Worm (Caenorhabditis elegans) whole organism, L1 larva: ENCODE measurements around the gene ZK112.4.
A peak's percentile ranks its signal among the peaks of the same experiment; 100 is the strongest.

ENCODE experiments used
- F16B12.6 ChIP-seq: fragments of 150-350 bp; optimal IDR thresholded peaks from 2 replicates; lab custom pipeline; 2014; ENCODE audit warnings: missing biosample characterization, missing genetic modification characterization
- Y116A8C.19 ChIP-seq: sonication (generic microtip); optimal IDR thresholded peaks from 2 replicates; lab custom pipeline; 2016; ENCODE audit warnings: missing compliant biosample characterization, missing genetic modification characterization, borderline replicate concordance
- ama-1 ChIP-seq: fragments of 150-350 bp; optimal IDR thresholded peaks from 2 replicates; lab custom pipeline; 2014
- ceh-63 ChIP-seq: fragments of 200-800 bp; sonication (Bioruptor generic); optimal IDR thresholded peaks from 2 replicates; lab custom pipeline; 2018; ENCODE audit warnings: mild to moderate bottlenecking, missing genetic modification characterization, missing compliant biosample characterization
- ceh-8 ChIP-seq: fragments of 200-800 bp; sonication (Bioruptor generic); optimal IDR thresholded peaks from 2 replicates; lab custom pipeline; 2018; ENCODE audit warnings: mild to moderate bottlenecking, missing genetic modification characterization, moderate library complexity, missing compliant biosample characterization
- ceh-82 ChIP-seq, 3 experiments: fragments of 150-350 bp in 1 of 3; sonication (generic microtip) in 2 of 3; optimal IDR thresholded peaks; 2 replicates each; lab custom pipeline; 2014 to 2017; ENCODE audit warnings: missing biosample characterization in 3 of 3, missing genetic modification characterization in 3 of 3
- ceh-88 ChIP-seq: fragments of 200-800 bp; sonication (Bioruptor generic); IDR thresholded peaks from 2 replicates; pipeline ENCODE4 v1.3.6; 2022; ENCODE audit warnings: missing genetic modification characterization, missing compliant biosample characterization
- ceh-90 ChIP-seq: sonication (generic microtip); optimal IDR thresholded peaks from 2 replicates; lab custom pipeline; 2016; ENCODE audit warnings: missing genetic modification characterization, missing compliant biosample characterization
- ces-1 ChIP-seq: fragments of 150-350 bp; optimal IDR thresholded peaks from 2 replicates; lab custom pipeline; 2014; ENCODE audit warnings: missing biosample characterization, missing genetic modification reagents, missing genetic modification characterization
- dpl-1 ChIP-seq, 3 experiments: fragments of 150-350 bp in 2 of 3; sonication (generic microtip) in 1 of 3; optimal IDR thresholded peaks; 2 replicates each; lab custom pipeline; 2014 to 2017; ENCODE audit warnings: missing biosample characterization in 3 of 3, missing genetic modification characterization in 3 of 3, missing genetic modification reagents in 3 of 3
- efl-3 ChIP-seq: fragments of 200-800 bp; sonication (Bioruptor generic); optimal IDR thresholded peaks from 2 replicates; lab custom pipeline; 2018; ENCODE audit warnings: mild to moderate bottlenecking, missing genetic modification characterization, missing compliant biosample characterization
- fkh-10 ChIP-seq: sonication (generic microtip); optimal IDR thresholded peaks from 2 replicates; lab custom pipeline; 2017; ENCODE audit warnings: missing biosample characterization, missing genetic modification reagents, missing genetic modification characterization
- fkh-8 ChIP-seq: sonication (generic microtip); optimal IDR thresholded peaks from 2 replicates; lab custom pipeline; 2016; ENCODE audit warnings: mild to moderate bottlenecking, missing genetic modification characterization, missing compliant biosample characterization
- fos-1 ChIP-seq: fragments of 150-350 bp; optimal IDR thresholded peaks from 2 replicates; lab custom pipeline; 2014; ENCODE audit warnings: missing biosample characterization, missing genetic modification characterization
- hlh-4 ChIP-seq: sonication (generic microtip); optimal IDR thresholded peaks from 2 replicates; lab custom pipeline; 2016; ENCODE audit warnings: mild to moderate bottlenecking, missing genetic modification characterization, missing compliant biosample characterization
- jun-1 ChIP-seq: fragments of 150-350 bp; optimal IDR thresholded peaks from 2 replicates; lab custom pipeline; 2014; ENCODE audit warnings: missing biosample characterization, missing genetic modification reagents, missing genetic modification characterization
- lin-13 ChIP-seq: fragments of 150-350 bp; optimal IDR thresholded peaks from 2 replicates; lab custom pipeline; 2014; ENCODE audit warnings: missing biosample characterization, missing genetic modification reagents, missing genetic modification characterization
- lin-14 ChIP-seq: fragments of 200-800 bp; sonication (Bioruptor generic); optimal IDR thresholded peaks from 2 replicates; lab custom pipeline; 2018; ENCODE audit warnings: mild to moderate bottlenecking, missing genetic modification characterization, moderate library complexity, missing compliant biosample characterization
- lin-15B ChIP-seq: fragments of 150-350 bp; sonication (generic microtip); optimal IDR thresholded peaks from 3 replicates; lab custom pipeline; 2014; ENCODE audit warnings: missing biosample characterization, missing genetic modification characterization
- lin-35 ChIP-seq, 2 experiments: fragments of 150-350 bp; optimal IDR thresholded peaks; 2 replicates each; lab custom pipeline; 2014; ENCODE audit warnings: missing biosample characterization in 2 of 2, missing genetic modification characterization in 2 of 2, missing genetic modification reagents in 2 of 2
- lsy-2 ChIP-seq, 2 experiments: fragments of 150-350 bp; optimal IDR thresholded peaks; 2 replicates each; lab custom pipeline; 2014; ENCODE audit warnings: missing biosample characterization in 2 of 2, missing genetic modification characterization in 2 of 2
- mab-9 ChIP-seq: fragments of 200-800 bp; sonication (Bioruptor generic); IDR thresholded peaks from 2 replicates; pipeline ENCODE4 v1.3.6; 2022; ENCODE audit warnings: missing genetic modification reagents, missing genetic modification characterization, missing compliant biosample characterization
- mef-2 ChIP-seq: fragments of 150-350 bp; optimal IDR thresholded peaks from 2 replicates; lab custom pipeline; 2014; ENCODE audit warnings: missing biosample characterization, missing genetic modification characterization
- mep-1 ChIP-seq: fragments of 150-350 bp; optimal IDR thresholded peaks from 2 replicates; lab custom pipeline; 2014; ENCODE audit warnings: missing biosample characterization, missing genetic modification characterization
- nhr-11 ChIP-seq: fragments of 150-350 bp; optimal IDR thresholded peaks from 2 replicates; lab custom pipeline; 2014; ENCODE audit warnings: missing biosample characterization, missing genetic modification characterization
- nhr-12 ChIP-seq: sonication (generic microtip); optimal IDR thresholded peaks from 2 replicates; lab custom pipeline; 2017; ENCODE audit warnings: missing biosample characterization, missing genetic modification characterization
- nhr-19 ChIP-seq: fragments of 200-800 bp; sonication (Bioruptor generic); conservative IDR thresholded peaks from 2 replicates; pipeline ENCODE4 v1.3.6; 2022; ENCODE audit warnings: missing genetic modification characterization, missing compliant biosample characterization
- nhr-20 ChIP-seq: sonication (generic microtip); optimal IDR thresholded peaks from 2 replicates; lab custom pipeline; 2016; ENCODE audit warnings: mild to moderate bottlenecking, missing genetic modification characterization, missing compliant biosample characterization
- nhr-237 ChIP-seq: fragments of 150-350 bp; optimal IDR thresholded peaks from 2 replicates; lab custom pipeline; 2014; ENCODE audit warnings: missing biosample characterization, missing genetic modification characterization
- nhr-28 ChIP-seq: fragments of 150-350 bp; optimal IDR thresholded peaks from 2 replicates; lab custom pipeline; 2014; ENCODE audit warnings: missing biosample characterization, missing genetic modification characterization
- nhr-47 ChIP-seq: sonication (generic microtip); optimal IDR thresholded peaks from 2 replicates; lab custom pipeline; 2016; ENCODE audit warnings: mild to moderate bottlenecking, missing genetic modification characterization, moderate library complexity, missing compliant biosample characterization
- nhr-71 ChIP-seq: sonication (generic microtip); optimal IDR thresholded peaks from 2 replicates; lab custom pipeline; 2016; ENCODE audit warnings: mild to moderate bottlenecking, missing genetic modification characterization, moderate library complexity, missing compliant biosample characterization
- nhr-77 ChIP-seq: fragments of 150-350 bp; optimal IDR thresholded peaks from 2 replicates; lab custom pipeline; 2014; ENCODE audit warnings: missing biosample characterization, missing genetic modification characterization
- nhr-84 ChIP-seq: sonication (generic microtip); optimal IDR thresholded peaks from 2 replicates; lab custom pipeline; 2017; ENCODE audit warnings: missing biosample characterization, missing genetic modification characterization
- nhr-85 ChIP-seq: sonication (generic microtip); peaks from one replicate; lab custom pipeline; 2016; ENCODE audit warnings: missing genetic modification characterization, inconsistent platforms, missing compliant biosample characterization
- rnt-1 ChIP-seq: sonication (generic microtip); optimal IDR thresholded peaks from 2 replicates; lab custom pipeline; 2016; ENCODE audit warnings: mild to moderate bottlenecking, missing genetic modification characterization, moderate library complexity, missing compliant biosample characterization
- skn-1 ChIP-seq: fragments of 150-350 bp; optimal IDR thresholded peaks from 2 replicates; lab custom pipeline; 2014; ENCODE audit warnings: missing biosample characterization, missing genetic modification characterization
- snpc-4 ChIP-seq: fragments of 150-350 bp; optimal IDR thresholded peaks from 2 replicates; lab custom pipeline; 2014; ENCODE audit warnings: missing biosample characterization, missing genetic modification characterization
- snu-23 ChIP-seq: sonication (generic microtip); optimal IDR thresholded peaks from 2 replicates; lab custom pipeline; 2016; ENCODE audit warnings: missing genetic modification characterization, missing compliant biosample characterization
- sox-4 ChIP-seq: sonication (generic microtip); optimal IDR thresholded peaks from 2 replicates; lab custom pipeline; 2016; ENCODE audit warnings: missing genetic modification characterization, missing compliant biosample characterization
- sup-37 ChIP-seq: fragments of 200-800 bp; sonication (Bioruptor generic); optimal IDR thresholded peaks from 2 replicates; lab custom pipeline; 2018; ENCODE audit warnings: mild to moderate bottlenecking, missing genetic modification characterization, missing compliant biosample characterization
- swsn-7 ChIP-seq: sonication (generic microtip); optimal IDR thresholded peaks from 2 replicates; lab custom pipeline; 2016; ENCODE audit warnings: missing genetic modification characterization, missing compliant biosample characterization
- unc-130 ChIP-seq: fragments of 150-350 bp; optimal IDR thresholded peaks from 2 replicates; lab custom pipeline; 2017; ENCODE audit warnings: missing biosample characterization, missing genetic modification characterization, inconsistent platforms
- unc-30 ChIP-seq: sonication (generic microtip); optimal IDR thresholded peaks from 2 replicates; lab custom pipeline; 2017; ENCODE audit warnings: missing biosample characterization, missing genetic modification characterization
- unc-62 ChIP-seq: fragments of 150-350 bp; optimal IDR thresholded peaks from 2 replicates; lab custom pipeline; 2014; ENCODE audit warnings: missing biosample characterization, missing genetic modification reagents, missing genetic modification characterization
- unc-86 ChIP-seq: sonication (generic microtip); optimal IDR thresholded peaks from 2 replicates; lab custom pipeline; 2016; ENCODE audit warnings: missing genetic modification characterization, missing compliant biosample characterization
- vab-15 ChIP-seq: sonication (generic microtip); optimal IDR thresholded peaks from 2 replicates; lab custom pipeline; 2017; ENCODE audit warnings: missing genotype, mild to moderate bottlenecking, missing genetic modification characterization, missing compliant biosample characterization
- xbp-1 ChIP-seq: sonication (generic microtip); optimal IDR thresholded peaks from 2 replicates; lab custom pipeline; 2016; ENCODE audit warnings: missing genetic modification characterization, missing compliant biosample characterization
- zag-1 ChIP-seq: fragments of 150-350 bp; optimal IDR thresholded peaks from 2 replicates; lab custom pipeline; 2014; ENCODE audit warnings: missing biosample characterization, missing genetic modification characterization
- zip-4 ChIP-seq: fragments of 200-800 bp; sonication (Bioruptor generic); optimal IDR thresholded peaks from 2 replicates; lab custom pipeline; 2018; ENCODE audit warnings: mild to moderate bottlenecking, missing genetic modification characterization, moderate library complexity, missing compliant biosample characterization
- ztf-4 ChIP-seq: fragments of 150-350 bp; optimal IDR thresholded peaks from 2 replicates; lab custom pipeline; 2014; ENCODE audit warnings: missing biosample characterization, missing genetic modification characterization

Gene ZK112.4

DNA sequence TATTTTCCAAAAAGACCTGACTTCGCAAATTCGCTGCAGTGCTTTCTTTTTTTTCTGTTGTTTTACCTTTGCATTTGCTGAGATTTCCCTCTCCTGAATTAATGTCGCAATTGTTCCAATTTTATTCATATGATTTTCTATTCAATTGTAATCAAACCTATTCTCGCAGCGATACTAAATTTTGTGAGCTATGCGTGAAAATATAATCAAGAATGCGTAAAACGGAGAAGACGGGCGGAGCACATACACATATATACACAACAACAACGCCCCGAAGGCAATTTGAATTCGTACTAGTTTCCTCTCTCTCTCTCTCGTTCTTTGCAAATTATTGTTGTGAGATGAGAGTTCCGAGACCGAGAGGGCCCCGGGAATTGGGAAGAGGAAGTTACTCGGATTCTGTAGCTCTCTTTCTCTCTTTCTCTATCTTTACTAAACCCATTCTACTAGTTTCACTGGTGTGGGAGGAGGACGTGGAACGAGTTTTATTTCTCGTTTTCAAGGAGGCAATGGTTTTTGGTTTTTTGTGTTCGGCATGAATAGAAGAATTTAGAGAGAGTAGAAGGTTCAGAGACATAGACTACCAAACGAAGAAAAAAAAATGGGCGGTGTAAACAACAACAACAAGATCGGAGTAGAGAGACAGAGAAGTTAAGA is 6.3 kb downstream of the ZK112.4 start (continued):
- TF ChIP-seq mef-2 (tag; lab: Kevin White, UChicago) (no peak), F16B12.6 (tag; lab: Kevin White, UChicago) (no peak), nhr-237 (tag; lab: Kevin White, UChicago) (no peak), ceh-90 (tag; lab: Kevin White, UChicago) (no peak), mep-1 (tag; lab: Kevin White, UChicago) (peak; percentile 6), lin-15B (no peak), mab-9 (GFP tag; lab: Robert Waterston, UW) (no peak), ceh-82 (tag; optimal IDR thresholded peaks at IDR 0.05; lab: Kevin White, UChicago) (peak in 2 of 3 experiments; percentile 1 to 14), ces-1 (GFP tag; lab: Kevin White, UChicago) (no peak), efl-3 (GFP tag; lab: Kevin White, UChicago) (no peak), nhr-19 (GFP tag; lab: Robert Waterston, UW) (no peak), nhr-77 (no peak), unc-130 (tag; lab: Kevin White, UChicago) (no peak), xbp-1 (tag; lab: Kevin White, UChicago) (no peak), snpc-4 (tag; lab: Kevin White, UChicago) (no peak), nhr-85 (tag; lab: Kevin White, UChicago) (peak; percentile 24), hlh-4 (tag; lab: Kevin White, UChicago) (no peak), vab-15 (no peak), lin-35 (GFP tag; optimal IDR thresholded peaks at IDR 0.05; lab: Kevin White, UChicago) (no peak), rnt-1 (no peak), ztf-4 (tag; lab: Kevin White, UChicago) (peak; percentile 4), fkh-8 (tag; lab: Kevin White, UChicago) (no peak), snu-23 (GFP tag; lab: Kevin White, UChicago) (no peak), sox-4 (tag; lab: Kevin White, UChicago) (no peak), unc-30 (no peak), Y116A8C.19 (tag; lab: Kevin White, UChicago) (no peak), fos-1 (no peak), nhr-20 (tag; lab: Kevin White, UChicago) (peak; percentile 7), ceh-63 (no peak), dpl-1 (GFP tag; optimal IDR thresholded peaks at IDR 0.05; lab: Kevin White, UChicago) (no peak)

DNA sequence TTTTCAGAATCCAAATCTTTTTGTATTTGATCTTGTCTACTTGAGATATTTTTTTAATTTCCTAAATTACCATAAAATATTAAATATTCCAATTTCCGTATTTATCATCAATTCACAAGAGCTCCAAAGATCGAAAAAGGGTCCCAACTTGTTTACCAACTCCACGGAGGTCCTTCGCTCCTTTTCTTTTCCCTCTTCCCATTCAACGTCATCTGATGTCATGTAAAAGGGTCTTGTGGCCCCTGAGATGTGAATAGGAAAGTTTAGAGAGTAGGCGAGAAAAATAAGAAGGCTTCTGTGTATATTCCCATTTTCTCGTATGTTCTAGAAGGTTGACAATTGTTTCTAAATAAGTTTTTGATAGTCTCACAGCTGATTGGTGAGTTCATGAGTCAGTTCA is 6.8 kb downstream of the ZK112.4 start:
- TF ChIP-seq lin-14 (GFP tag; lab: Kevin White, UChicago) = peak; percentile 85
- no peak for TF ChIP-seq zag-1 (tag; lab: Kevin White, UChicago)
- TF ChIP-seq unc-130 (tag; lab: Kevin White, UChicago) = no peak
- peak in 1 of 3 experiments; percentile 42 for TF ChIP-seq ceh-82 (tag; optimal IDR thresholded peaks at IDR 0.05; lab: Kevin White, UChicago)
- TF ChIP-seq nhr-47 (tag; lab: Kevin White, UChicago) = peak; percentile 5
- TF ChIP-seq snu-23 (GFP tag; lab: Kevin White, UChicago) = no peak
- no peak for TF ChIP-seq nhr-237 (tag; lab: Kevin White, UChicago)
- peak; percentile 8 for TF ChIP-seq swsn-7
- TF ChIP-seq lsy-2 (tag; optimal IDR thresholded peaks at IDR 0.05; lab: Kevin White, UChicago) = peak; percentile 4 to 51
- no peak for TF ChIP-seq jun-1 (tag; lab: Kevin White, UChicago)
- TF ChIP-seq unc-62 (GFP tag; lab: Kevin White, UChicago) = no peak
- no peak for TF ChIP-seq unc-30
- TF ChIP-seq sup-37 (GFP tag; lab: Kevin White, UChicago) = no peak
- no peak for TF ChIP-seq hlh-4 (tag; lab: Kevin White, UChicago)
- TF ChIP-seq lin-35 (GFP tag; optimal IDR thresholded peaks at IDR 0.05; lab: Kevin White, UChicago) = peak in 1 of 2 experiments; percentile 10
- no peak for TF ChIP-seq nhr-11 (tag; lab: Kevin White, UChicago)
- TF ChIP-seq vab-15 = no peak
- TF ChIP-seq nhr-84 (tag; lab: Kevin White, UChicago) = no peak
- peak; percentile 48 for TF ChIP-seq nhr-71 (tag; lab: Kevin White, UChicago)
- no peak for TF ChIP-seq ceh-63
- TF ChIP-seq rnt-1 = no peak
- no peak for TF ChIP-seq zip-4 (GFP tag; lab: Kevin White, UChicago)
- no peak for TF ChIP-seq skn-1 (tag; lab: Kevin White, UChicago)
- TF ChIP-seq fkh-10 = peak; percentile 46
- TF ChIP-seq nhr-12 = no peak
- TF ChIP-seq ceh-8 (GFP tag; lab: Kevin White, UChicago) = peak; percentile 22
- TF ChIP-seq fos-1 = no peak
- peak; percentile 25 for TF ChIP-seq ama-1 (lab: Kevin White, UChicago)
- TF ChIP-seq efl-3 (GFP tag; lab: Kevin White, UChicago) = no peak
- TF ChIP-seq ceh-88 (GFP tag; lab: Robert Waterston, UW) = no peak
- peak; percentile 11 for TF ChIP-seq lin-13 (GFP tag; lab: Kevin White, UChicago)
- no peak for TF ChIP-seq nhr-28 (tag; lab: Kevin White, UChicago)
- peak; percentile 27 for TF ChIP-seq unc-86
